Fruit fly (Drosophila melanogaster): ENCODE results near the gene Dpck.

The Dpck gene

DNA sequence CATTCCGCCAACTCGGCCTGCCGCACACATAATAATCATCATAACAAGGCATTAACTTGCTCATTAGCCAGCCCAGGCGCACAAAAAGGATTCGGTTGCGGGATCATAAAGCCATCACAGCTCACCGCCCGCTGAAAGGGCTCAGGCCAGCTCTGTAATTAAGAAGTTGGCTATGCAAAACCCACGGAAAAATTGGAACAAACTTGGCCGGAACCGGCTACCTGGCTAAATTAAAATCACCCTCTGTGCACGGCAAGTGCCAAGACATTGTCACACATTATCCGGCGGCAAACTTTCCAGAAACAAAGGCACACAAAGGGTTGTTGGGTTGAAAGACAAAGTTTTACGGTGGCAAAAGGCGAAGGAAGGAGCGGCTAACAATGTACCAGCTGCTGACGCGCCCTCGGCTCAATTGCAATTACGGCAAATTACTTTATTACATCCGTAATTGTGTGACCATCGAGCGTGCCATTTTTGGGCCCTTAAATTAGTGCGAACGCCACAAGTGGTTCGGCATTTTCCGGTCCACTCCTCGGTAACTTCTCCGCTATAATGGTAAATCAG, 46.2 kb upstream of the Dpck start (continued):
- TF ChIP-seq jing (GFP tag; optimal IDR thresholded peaks at IDR 0.05), result no peak
- TF ChIP-seq scrt (GFP tag; optimal IDR thresholded peaks at IDR 0.05), result peak; percentile 27
- TF ChIP-seq ftz-f1 (GFP tag; optimal IDR thresholded peaks at IDR 0.05), result no peak
- TF ChIP-seq CG4707 (GFP tag; optimal IDR thresholded peaks at IDR 0.05), result no peak
- no peak for TF ChIP-seq CG11696 (GFP tag; IDR thresholded peaks at IDR 0.05)
- no peak for TF ChIP-seq bab2 (GFP tag; optimal IDR thresholded peaks at IDR 0.05)
- TF ChIP-seq seq (GFP tag; IDR thresholded peaks at IDR 0.05), result 0 out of 2 replicates have a peak, but pooled peaks have one; percentile 8
- TF ChIP-seq CG30431 (GFP tag; optimal IDR thresholded peaks at IDR 0.05), result no peak
- no peak for TF ChIP-seq CG11093 (GFP tag; IDR thresholded peaks at IDR 0.05)

DNA sequence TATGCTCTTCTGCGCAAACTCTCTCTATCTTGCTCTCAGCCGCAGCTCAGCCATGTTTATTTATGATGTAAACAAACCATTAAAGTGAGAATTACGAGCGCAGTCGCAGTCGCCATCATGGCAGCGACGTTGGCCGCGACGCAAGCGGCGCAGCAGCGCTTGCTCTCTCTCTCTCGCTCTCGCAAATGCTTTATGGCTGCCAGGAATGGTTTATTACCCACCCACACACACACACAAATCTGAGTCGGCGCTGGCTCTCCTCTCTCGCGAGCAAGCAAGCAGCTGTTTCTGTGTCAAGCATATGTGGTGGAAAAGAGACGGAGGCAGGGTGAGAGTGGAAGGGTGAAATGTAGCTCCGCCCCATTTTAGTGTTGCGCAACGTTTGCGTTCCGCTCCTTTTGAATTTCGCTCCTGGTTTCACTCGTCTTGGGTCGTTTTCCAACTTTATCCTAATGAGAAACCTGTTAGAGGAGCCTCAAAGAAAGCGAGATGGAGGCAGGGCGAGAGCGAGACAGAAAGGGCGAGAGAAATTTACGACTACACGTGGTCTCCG, 44.7 kb upstream of the Dpck start:
- peak; percentile 100 for TF ChIP-seq cad (GFP tag; optimal IDR thresholded peaks at IDR 0.05)
- no peak for TF ChIP-seq nerfin-2 (GFP tag; IDR thresholded peaks at IDR 0.05; ENCODE audit: partially characterized antibody)
- TF ChIP-seq zf30C (GFP tag; optimal IDR thresholded peaks at IDR 0.05), result no peak
- TF ChIP-seq tna (GFP tag; IDR thresholded peaks at IDR 0.05; ENCODE audit: partially characterized antibody), result 0 out of 2 replicates have a peak, but pooled peaks have one; percentile 22
- no peak for TF ChIP-seq CG6654 (GFP tag; optimal IDR thresholded peaks at IDR 0.05)
- TF ChIP-seq psq (GFP tag; optimal IDR thresholded peaks at IDR 0.05), result no peak
- TF ChIP-seq CG9215 (GFP tag; IDR thresholded peaks at IDR 0.05), result no peak
- TF ChIP-seq Taf1 (GFP tag; IDR thresholded peaks at IDR 0.05), result no peak
- TF ChIP-seq CG14860 (GFP tag; IDR thresholded peaks at IDR 0.05; ENCODE audit: partially characterized antibody), result 0 out of 3 replicates have a peak, but pooled peaks have one; percentile 29
- no peak for TF ChIP-seq dysf (GFP tag; IDR thresholded peaks at IDR 0.05)
- no peak for TF ChIP-seq CG14441 (GFP tag; IDR thresholded peaks at IDR 0.05)
- TF ChIP-seq Pdp1 (GFP tag; optimal IDR thresholded peaks at IDR 0.05), result peak; percentile 11 to 86
- no peak for TF ChIP-seq E2f1 (GFP tag; IDR thresholded peaks at IDR 0.05)
- TF ChIP-seq NC2α (GFP tag; optimal IDR thresholded peaks at IDR 0.05), result no peak
- TF ChIP-seq CG6791 (GFP tag; IDR thresholded peaks at IDR 0.05; ENCODE audit: partially characterized antibody), result no peak; the same call in 2 of the 3 replicates
- peak; percentile 74 for TF ChIP-seq seq (GFP tag; IDR thresholded peaks at IDR 0.05)
- TF ChIP-seq Xbp1 (GFP tag; optimal IDR thresholded peaks at IDR 0.05), result peak; percentile 10
- TF ChIP-seq wek (GFP tag; optimal IDR thresholded peaks at IDR 0.05), result peak; percentile 28
- TF ChIP-seq gcm2 (GFP tag; optimal IDR thresholded peaks at IDR 0.05), result no peak
- TF ChIP-seq lbe (GFP tag; optimal IDR thresholded peaks at IDR 0.05), result peak; percentile 35
- no peak for TF ChIP-seq CG9876 (GFP tag; optimal IDR thresholded peaks at IDR 0.05)
- no peak for TF ChIP-seq ash1 (GFP tag; optimal IDR thresholded peaks at IDR 0.05)
- no peak for TF ChIP-seq Hr3 (GFP tag; optimal IDR thresholded peaks at IDR 0.05)
- TF ChIP-seq CG3838 (GFP tag; optimal IDR thresholded peaks at IDR 0.05), result no peak
- no peak for TF ChIP-seq CG2120 (GFP tag; optimal IDR thresholded peaks at IDR 0.05)
- no peak for TF ChIP-seq ems (GFP tag; optimal IDR thresholded peaks at IDR 0.05)
- no peak for TF ChIP-seq fu2 (GFP tag; optimal IDR thresholded peaks at IDR 0.05)
- no peak for TF ChIP-seq toy (GFP tag; IDR thresholded peaks at IDR 0.05)
- no peak for TF ChIP-seq Ada2b (GFP tag; IDR thresholded peaks at IDR 0.05)
- TF ChIP-seq Asciz (GFP tag; optimal IDR thresholded peaks at IDR 0.05), result no peak
- no peak for TF ChIP-seq usp (GFP tag; optimal IDR thresholded peaks at IDR 0.05)
- TF ChIP-seq Oaz (GFP tag; IDR thresholded peaks at IDR 0.05), result no peak
- no peak for TF ChIP-seq CG1603 (tag; optimal IDR thresholded peaks at IDR 0.05)
- no peak for TF ChIP-seq tgo (GFP tag; IDR thresholded peaks at IDR 0.05)
- TF ChIP-seq CG11504 (tag; optimal IDR thresholded peaks at IDR 0.05), result peak; percentile 23
- peak; percentile 64 for TF ChIP-seq nau (GFP tag; optimal IDR thresholded peaks at IDR 0.05)
- TF ChIP-seq az2 (GFP tag; optimal IDR thresholded peaks at IDR 0.05), result no peak
- no peak for TF ChIP-seq CG7745 (tag; optimal IDR thresholded peaks at IDR 0.05)
- no peak for TF ChIP-seq CG18764 (GFP tag; optimal IDR thresholded peaks at IDR 0.05)
- TF ChIP-seq odd (GFP tag; optimal IDR thresholded peaks at IDR 0.05), result no peak
- no peak for TF ChIP-seq Ets97D (GFP tag; optimal IDR thresholded peaks at IDR 0.05)

All from whole organism, embryonic.